Worm (Caenorhabditis elegans) whole organism, L4 larva: ENCODE results near the gene K02E11.4.

Experiments
- F10B5.3 ChIP-seq: sonication (generic microtip); optimal IDR thresholded peaks from 2 replicates; lab custom pipeline; 2016; ENCODE audit warnings: mild to moderate bottlenecking, missing genetic modification characterization, missing compliant biosample characterization
- F26F4.8 ChIP-seq: fragments of 200-800 bp; sonication (Bioruptor generic); conservative IDR thresholded peaks from 2 replicates; pipeline ENCODE4 v1.3.6; 2022; ENCODE audit warnings: missing genetic modification characterization, missing compliant biosample characterization
- F44E2.7 ChIP-seq: fragments of 200-800 bp; sonication (Bioruptor generic); IDR thresholded peaks from 2 replicates; pipeline ENCODE4 v2.1.2; 2022; ENCODE audit warnings: missing genetic modification characterization, missing compliant biosample characterization
- Y75B8A.6 ChIP-seq: fragments of 200-800 bp; sonication (Bioruptor generic); IDR thresholded peaks from 2 replicates; pipeline ENCODE4 v1.3.6; 2022; ENCODE audit warnings: missing genetic modification reagents, missing genetic modification characterization, missing compliant biosample characterization
- aly-2 ChIP-seq: sonication (generic microtip); optimal IDR thresholded peaks from 2 replicates; lab custom pipeline; 2018; ENCODE audit warnings: missing biosample characterization, missing genetic modification characterization
- cey-2 ChIP-seq: sonication (generic microtip); optimal IDR thresholded peaks from 3 replicates; lab custom pipeline; 2017; ENCODE audit warnings: missing genetic modification characterization, mild to moderate bottlenecking, missing compliant biosample characterization, antibody characterized with exemption, borderline replicate concordance; ENCODE audit not compliant: insufficient read depth
- ctbp-1 ChIP-seq: fragments of 200-800 bp; sonication (Bioruptor generic); IDR thresholded peaks from 2 replicates; pipeline ENCODE4 v1.3.6; 2022; ENCODE audit warnings: missing genetic modification reagents, missing genetic modification characterization, missing compliant biosample characterization
- dmd-9 ChIP-seq: fragments of 200-800 bp; sonication (Bioruptor generic); IDR thresholded peaks from 2 replicates; pipeline ENCODE4 v1.3.6; 2022; ENCODE audit warnings: missing genetic modification reagents, missing genetic modification characterization, missing compliant biosample characterization
- egl-43 ChIP-seq: fragments of 200-800 bp; sonication (Bioruptor generic); IDR thresholded peaks from 2 replicates; pipeline ENCODE4 v1.3.6; 2022; ENCODE audit warnings: missing genetic modification reagents, missing genetic modification characterization, missing compliant biosample characterization
- fkh-10 ChIP-seq: fragments of 150-350 bp; optimal IDR thresholded peaks from 2 replicates; lab custom pipeline; 2014; ENCODE audit warnings: missing biosample characterization, missing genetic modification reagents, missing genetic modification characterization
- lin-13 ChIP-seq: fragments of 150-350 bp; optimal IDR thresholded peaks from 2 replicates; lab custom pipeline; 2014; ENCODE audit warnings: missing biosample characterization, missing genetic modification reagents, missing genetic modification characterization
- lin-15B ChIP-seq: fragments of 150-350 bp; sonication (generic microtip); optimal IDR thresholded peaks from 3 replicates; lab custom pipeline; 2014; ENCODE audit warnings: missing biosample characterization, missing genetic modification characterization
- lin-38 ChIP-seq: fragments of 200-800 bp; sonication (Bioruptor generic); IDR thresholded peaks from 2 replicates; pipeline ENCODE4 v1.3.6; 2022; ENCODE audit warnings: missing genetic modification reagents, missing genetic modification characterization, missing compliant biosample characterization
- mxl-3 ChIP-seq: fragments of 200-800 bp; sonication (Bioruptor generic); optimal IDR thresholded peaks from 2 replicates; lab custom pipeline; 2018; ENCODE audit warnings: mild to moderate bottlenecking, missing genetic modification characterization, missing compliant biosample characterization
- nhr-10 ChIP-seq: fragments of 150-350 bp; optimal IDR thresholded peaks from 2 replicates; lab custom pipeline; 2014; ENCODE audit warnings: missing biosample characterization, missing genetic modification characterization
- nhr-11 ChIP-seq: fragments of 150-350 bp; optimal IDR thresholded peaks from 2 replicates; lab custom pipeline; 2014; ENCODE audit warnings: missing biosample characterization, missing genetic modification characterization
- nhr-77 ChIP-seq: fragments of 150-350 bp; optimal IDR thresholded peaks from 2 replicates; lab custom pipeline; 2014; ENCODE audit warnings: missing biosample characterization, missing genetic modification characterization
- zag-1 ChIP-seq: fragments of 150-350 bp; optimal IDR thresholded peaks from 2 replicates; lab custom pipeline; 2014; ENCODE audit warnings: missing biosample characterization, missing genetic modification characterization
- ztf-11 ChIP-seq: fragments of 150-350 bp; optimal IDR thresholded peaks from 2 replicates; lab custom pipeline; 2014; ENCODE audit warnings: missing biosample characterization, missing genetic modification characterization
- ztf-7 ChIP-seq: fragments of 150-350 bp; optimal IDR thresholded peaks from 2 replicates; lab custom pipeline; 2014; ENCODE audit warnings: missing biosample characterization, missing genetic modification characterization

The K02E11.4 gene

ce11 chrV:14197651-14198050 lies 50.3 kb downstream of the K02E11.4 start (continued):
- TF ChIP-seq nhr-77 (tag; lab: Kevin White, UChicago) (no peak), Y75B8A.6 (GFP tag; lab: Robert Waterston, UW) (no peak), nhr-10 (tag; lab: Kevin White, UChicago) (no peak), ctbp-1 (0 out of 2 replicates have a peak, but pooled peaks have one; percentile 41), aly-2 (tag; lab: Kevin White, UChicago) (no peak), F26F4.8 (GFP tag; lab: Robert Waterston, UW) (no peak), F10B5.3 (no peak), lin-15B (tag; lab: Kevin White, UChicago) (no peak), dmd-9 (no peak), ztf-7 (tag; lab: Kevin White, UChicago) (no peak), F44E2.7 (GFP tag; lab: Robert Waterston, UW) (no peak), cey-2 (tag; lab: Kevin White, UChicago) (no peak), zag-1 (tag; lab: Kevin White, UChicago) (no peak), fkh-10 (GFP tag; lab: Kevin White, UChicago) (no peak), egl-43 (GFP tag; lab: Robert Waterston, UW) (no peak), nhr-11 (tag; lab: Kevin White, UChicago) (no peak), ztf-11 (tag; lab: Kevin White, UChicago) (no peak), lin-38 (GFP tag; lab: Robert Waterston, UW) (peak; percentile 29; the same call in 1 of the 2 replicates), lin-13 (no peak), mxl-3 (peak; percentile 5)
